Fruit fly (Drosophila melanogaster): ENCODE data around the gene mnd.

dm6 chr3L:14961027-14961426 is 23.9 kb upstream of the mnd start:
- no peak for TF ChIP-seq CG8478 (optimal IDR thresholded peaks at IDR 0.05)
- no peak for TF ChIP-seq CTCF (optimal IDR thresholded peaks at IDR 0.05)

Measured in S2 (cell line).